Worm (Caenorhabditis elegans) whole organism, young adult: ENCODE results near the gene fipr-17.

Experiments
- B0035.1 ChIP-seq: sonication (generic microtip); optimal IDR thresholded peaks from 2 replicates; lab custom pipeline; 2016; ENCODE audit warnings: missing genetic modification characterization, mild to moderate bottlenecking, missing compliant biosample characterization, missing genotype, missing genetic modification reagents
- B0261.1 ChIP-seq: sonication (generic microtip); optimal IDR thresholded peaks from 2 replicates; lab custom pipeline; 2016; ENCODE audit warnings: mild to moderate bottlenecking, missing genetic modification characterization, moderate library complexity, missing compliant biosample characterization
- D2030.7 ChIP-seq: fragments of 200-800 bp; sonication (Bioruptor generic); IDR thresholded peaks from 2 replicates; pipeline ENCODE4 v1.3.6; 2022; ENCODE audit warnings: missing genetic modification reagents, missing genetic modification characterization, missing compliant biosample characterization
- F10E7.11 ChIP-seq: sonication (generic microtip); optimal IDR thresholded peaks from 2 replicates; lab custom pipeline; 2017; ENCODE audit warnings: mild to moderate bottlenecking, missing genetic modification characterization, moderate library complexity, missing compliant biosample characterization
- F22D6.2 ChIP-seq: sonication (generic microtip); optimal IDR thresholded peaks from 2 replicates; lab custom pipeline; 2016; ENCODE audit warnings: mild to moderate bottlenecking, missing genetic modification characterization, missing compliant biosample characterization
- F33H1.4 ChIP-seq: fragments of 200-800 bp; sonication (Bioruptor generic); IDR thresholded peaks from 2 replicates; pipeline ENCODE4 v1.3.6; 2022; ENCODE audit warnings: missing genetic modification reagents, missing genetic modification characterization, missing compliant biosample characterization
- F37B4.10 ChIP-seq: fragments of 200-800 bp; sonication (Bioruptor generic); IDR thresholded peaks from 2 replicates; pipeline ENCODE4 v1.3.6; 2022; ENCODE audit warnings: missing genetic modification characterization, missing compliant biosample characterization
- F49E8.2 ChIP-seq: sonication (generic microtip); optimal IDR thresholded peaks from 3 replicates; lab custom pipeline; 2017; ENCODE audit warnings: missing genetic modification characterization, mild to moderate bottlenecking, missing compliant biosample characterization, antibody characterized with exemption, moderate library complexity; ENCODE audit not compliant: insufficient read depth
- F52B5.7 ChIP-seq: sonication (generic microtip); optimal IDR thresholded peaks from 2 replicates; lab custom pipeline; 2016; ENCODE audit warnings: mild to moderate bottlenecking, missing genetic modification characterization, missing compliant biosample characterization
- K12H6.12 ChIP-seq: fragments of 200-800 bp; sonication (Bioruptor generic); optimal IDR thresholded peaks from 2 replicates; lab custom pipeline; 2018; ENCODE audit warnings: mild to moderate bottlenecking, missing genetic modification characterization, missing compliant biosample characterization
- T26A5.8 ChIP-seq: sonication (generic microtip); optimal IDR thresholded peaks from 2 replicates; lab custom pipeline; 2016; ENCODE audit warnings: missing genetic modification characterization, missing compliant biosample characterization
- Y53F4B.3 ChIP-seq: fragments of 200-800 bp; sonication (Bioruptor generic); IDR thresholded peaks from 2 replicates; pipeline ENCODE4 v1.3.6; 2022; ENCODE audit warnings: missing genetic modification reagents, missing genetic modification characterization, missing compliant biosample characterization
- akir-1 ChIP-seq: fragments of 200-800 bp; sonication (Bioruptor generic); optimal IDR thresholded peaks from 2 replicates; lab custom pipeline; 2018; ENCODE audit warnings: mild to moderate bottlenecking, missing genetic modification characterization, moderate library complexity, missing compliant biosample characterization
- aptf-2 ChIP-seq: fragments of 200-800 bp; sonication (Bioruptor generic); conservative IDR thresholded peaks from 2 replicates; pipeline ENCODE4 v1.3.6; 2022; ENCODE audit warnings: missing genetic modification reagents, missing genetic modification characterization, missing compliant biosample characterization
- atf-7 ChIP-seq: sonication (generic microtip); optimal IDR thresholded peaks from 2 replicates; lab custom pipeline; 2017; ENCODE audit warnings: mild to moderate bottlenecking, missing genetic modification characterization, missing compliant biosample characterization
- dox-1 ChIP-seq: fragments of 200-800 bp; sonication (Bioruptor generic); IDR thresholded peaks from 2 replicates; pipeline ENCODE4 v1.3.6; 2022; ENCODE audit warnings: missing genetic modification reagents, missing genetic modification characterization, missing compliant biosample characterization
- egl-44 ChIP-seq: fragments of 200-800 bp; sonication (Bioruptor generic); IDR thresholded peaks from 2 replicates; pipeline ENCODE4 v1.3.6; 2022; ENCODE audit warnings: missing genetic modification reagents, missing genetic modification characterization, missing compliant biosample characterization
- ekl-4 ChIP-seq: fragments of 200-800 bp; sonication (Bioruptor generic); IDR thresholded peaks from 2 replicates; pipeline ENCODE4 v1.3.6; 2022; ENCODE audit warnings: missing genetic modification reagents, missing genetic modification characterization, missing compliant biosample characterization
- ets-4 ChIP-seq: fragments of 200-800 bp; sonication (Bioruptor generic); optimal IDR thresholded peaks from 2 replicates; lab custom pipeline; 2018; ENCODE audit warnings: mild to moderate bottlenecking, missing genetic modification characterization, missing compliant biosample characterization
- hmg-20 ChIP-seq: fragments of 200-800 bp; sonication (Bioruptor generic); IDR thresholded peaks from 2 replicates; pipeline ENCODE4 v1.3.6; 2022; ENCODE audit warnings: missing genetic modification reagents, missing genetic modification characterization, missing compliant biosample characterization
- hsf-1 ChIP-seq: fragments of 200-800 bp; sonication (Bioruptor generic); IDR thresholded peaks from 2 replicates; pipeline ENCODE4 v1.3.6; 2022; ENCODE audit warnings: missing genetic modification reagents, missing genetic modification characterization, missing compliant biosample characterization
- lag-1 ChIP-seq: fragments of 200-800 bp; sonication (Bioruptor generic); IDR thresholded peaks from 2 replicates; pipeline ENCODE4 v1.3.6; 2022; ENCODE audit warnings: missing genetic modification reagents, missing genetic modification characterization, missing compliant biosample characterization
- lsl-1 ChIP-seq: fragments of 200-800 bp; sonication (Bioruptor generic); optimal IDR thresholded peaks from 2 replicates; lab custom pipeline; 2018; ENCODE audit warnings: mild to moderate bottlenecking, missing genetic modification characterization, moderate library complexity, missing compliant biosample characterization
- madf-8 ChIP-seq: fragments of 200-800 bp; sonication (Bioruptor generic); conservative IDR thresholded peaks from 2 replicates; pipeline ENCODE4 v1.3.6; 2022; ENCODE audit warnings: missing genetic modification reagents, missing genetic modification characterization, missing compliant biosample characterization
- mcd-1 ChIP-seq: fragments of 200-800 bp; sonication (Bioruptor generic); IDR thresholded peaks from 2 replicates; pipeline ENCODE4 v1.3.6; 2022; ENCODE audit warnings: missing genetic modification reagents, missing genetic modification characterization, missing compliant biosample characterization
- nfya-1 ChIP-seq: sonication (generic microtip); optimal IDR thresholded peaks from 2 replicates; lab custom pipeline; 2017; ENCODE audit warnings: antibody characterized with exemption, missing compliant biosample characterization, missing genetic modification characterization, borderline replicate concordance; ENCODE audit not compliant: insufficient read depth
- nfyb-1 ChIP-seq: fragments of 200-800 bp; sonication (Bioruptor generic); IDR thresholded peaks from 2 replicates; pipeline ENCODE4 v1.3.6; 2022; ENCODE audit warnings: missing genetic modification reagents, missing genetic modification characterization, missing compliant biosample characterization
- nhr-179 ChIP-seq: sonication (generic microtip); optimal IDR thresholded peaks from 2 replicates; lab custom pipeline; 2016; ENCODE audit warnings: mild to moderate bottlenecking, missing genetic modification characterization, missing compliant biosample characterization
- nhr-27 ChIP-seq: fragments of 200-800 bp; sonication (Bioruptor generic); optimal IDR thresholded peaks from 2 replicates; lab custom pipeline; 2018; ENCODE audit warnings: mild to moderate bottlenecking, missing genetic modification characterization, moderate library complexity, missing compliant biosample characterization
- nhr-80 ChIP-seq: sonication (generic microtip); optimal IDR thresholded peaks from 2 replicates; lab custom pipeline; 2016; ENCODE audit warnings: missing genetic modification characterization, missing compliant biosample characterization
- nhr-90 ChIP-seq: sonication (generic microtip); optimal IDR thresholded peaks from 2 replicates; lab custom pipeline; 2016; ENCODE audit warnings: missing genotype, mild to moderate bottlenecking, missing genetic modification characterization, missing compliant biosample characterization
- repo-1 ChIP-seq: sonication (generic microtip); optimal IDR thresholded peaks from 2 replicates; lab custom pipeline; 2017; ENCODE audit warnings: mild to moderate bottlenecking, missing genetic modification characterization, missing compliant biosample characterization
- rpc-1 ChIP-seq, 2 experiments: fragments of 150-350 bp in 1 of 2; sonication (generic microtip) in 1 of 2; optimal IDR thresholded peaks; 2 replicates each; lab custom pipeline; 2014 to 2018; ENCODE audit warnings: missing biosample characterization in 1 of 2, missing genetic modification characterization in 1 of 2, missing genetic modification reagents in 1 of 2, missing genotype in 1 of 2
- snpc-1.1 ChIP-seq: sonication (generic microtip); optimal IDR thresholded peaks from 2 replicates; lab custom pipeline; 2017; ENCODE audit warnings: missing genetic modification characterization, mild to moderate bottlenecking, missing compliant biosample characterization, antibody characterized with exemption, moderate library complexity, missing genotype, missing genetic modification reagents; ENCODE audit not compliant: insufficient read depth
- snpc-1.3 ChIP-seq: sonication (generic microtip); optimal IDR thresholded peaks from 2 replicates; lab custom pipeline; 2017; ENCODE audit warnings: missing genetic modification characterization, mild to moderate bottlenecking, missing compliant biosample characterization, antibody characterized with exemption, moderate library complexity, missing genotype, missing genetic modification reagents; ENCODE audit not compliant: insufficient read depth
- snpc-4 ChIP-seq, 5 experiments: fragments of 150-350 bp in 1 of 5; sonication (generic microtip) in 4 of 5; optimal IDR thresholded peaks; 2 replicates each; lab custom pipeline; 2014 to 2018; ENCODE audit warnings: missing genetic modification characterization in 5 of 5, missing biosample characterization in 3 of 5, antibody characterized with exemption in 2 of 5, mild to moderate bottlenecking in 2 of 5, missing compliant biosample characterization in 2 of 5, missing genotype in 2 of 5, moderate library complexity in 2 of 5, missing genetic modification reagents in 1 of 5
- sptf-2 ChIP-seq: fragments of 200-800 bp; sonication (Bioruptor generic); optimal IDR thresholded peaks from 2 replicates; lab custom pipeline; 2018; ENCODE audit warnings: mild to moderate bottlenecking, missing genetic modification characterization, missing compliant biosample characterization
- tbp1 ChIP-seq: fragments of 200-800 bp; sonication (Bioruptor generic); optimal IDR thresholded peaks from 2 replicates; lab custom pipeline; 2018; ENCODE audit warnings: mild to moderate bottlenecking, missing genetic modification characterization, missing compliant biosample characterization
- tbx-9 ChIP-seq: sonication (generic microtip); optimal IDR thresholded peaks from 2 replicates; lab custom pipeline; 2016; ENCODE audit warnings: borderline replicate concordance, missing genetic modification characterization, inconsistent platforms, missing compliant biosample characterization
- tlf-1 ChIP-seq: fragments of 200-800 bp; sonication (Bioruptor generic); optimal IDR thresholded peaks from 2 replicates; lab custom pipeline; 2018; ENCODE audit warnings: mild to moderate bottlenecking, missing genetic modification characterization, missing compliant biosample characterization
- unc-130 ChIP-seq: sonication (generic microtip); optimal IDR thresholded peaks from 2 replicates; lab custom pipeline; 2016; ENCODE audit warnings: missing genetic modification reagents, missing genetic modification characterization, missing compliant biosample characterization
- ztf-22 ChIP-seq: fragments of 200-800 bp; sonication (Bioruptor generic); optimal IDR thresholded peaks from 2 replicates; lab custom pipeline; 2018; ENCODE audit warnings: mild to moderate bottlenecking, missing genetic modification characterization, moderate library complexity, missing compliant biosample characterization
- ztf-28 ChIP-seq: fragments of 200-800 bp; sonication (Bioruptor generic); IDR thresholded peaks from 2 replicates; pipeline ENCODE4 v1.3.6; 2022; ENCODE audit warnings: missing genetic modification reagents, missing genetic modification characterization, missing compliant biosample characterization
- ztf-3 ChIP-seq: fragments of 200-800 bp; sonication (Bioruptor generic); optimal IDR thresholded peaks from 2 replicates; lab custom pipeline; 2018; ENCODE audit warnings: mild to moderate bottlenecking, missing genetic modification characterization, missing compliant biosample characterization

The fipr-17 gene

ce11 chrIII:10981555-10981954, 25.8 kb downstream of the fipr-17 start:
- no peak for TF ChIP-seq F22D6.2 (tag; lab: Kevin White, UChicago)
- TF ChIP-seq hmg-20 (GFP tag; lab: Robert Waterston, UW): no peak
- TF ChIP-seq B0261.1 (tag; lab: Kevin White, UChicago): no peak
- no peak for TF ChIP-seq ekl-4 (GFP tag; lab: Robert Waterston, UW)
- TF ChIP-seq mcd-1 (GFP tag; lab: Robert Waterston, UW): no peak
- TF ChIP-seq ets-4 (GFP tag; lab: Kevin White, UChicago): no peak
- no peak for TF ChIP-seq nfya-1
- no peak for TF ChIP-seq snpc-1.3 (tag; lab: Kevin White, UChicago)
- no peak for TF ChIP-seq Y53F4B.3 (GFP tag; lab: Robert Waterston, UW)
- TF ChIP-seq F49E8.2 (tag; lab: Kevin White, UChicago): no peak
- no peak for TF ChIP-seq aptf-2 (GFP tag; lab: Robert Waterston, UW)
- TF ChIP-seq snpc-4 (GFP tag; optimal IDR thresholded peaks at IDR 0.05; lab: Kevin White, UChicago): no peak
- TF ChIP-seq snpc-4 (tag; optimal IDR thresholded peaks at IDR 0.05; lab: Kevin White, UChicago): no peak
- no peak for TF ChIP-seq repo-1 (tag; lab: Kevin White, UChicago)

ce11 chrIII:10976580-10976979, 30.8 kb downstream of the fipr-17 start:
- TF ChIP-seq nhr-80 (tag; lab: Kevin White, UChicago) (no peak), tbp1 (GFP tag; lab: Kevin White, UChicago) (peak; percentile 9), rpc-1 (optimal IDR thresholded peaks at IDR 0.05; lab: Kevin White, UChicago) (no peak), rpc-1 (tag; optimal IDR thresholded peaks at IDR 0.05; lab: Kevin White, UChicago) (peak; percentile 44), nhr-90 (tag; lab: Kevin White, UChicago) (no peak), nfyb-1 (GFP tag; lab: Robert Waterston, UW) (no peak), tbx-9 (tag; lab: Kevin White, UChicago) (no peak), nhr-27 (no peak), K12H6.12 (tag; lab: Kevin White, UChicago) (no peak), lsl-1 (no peak), mcd-1 (GFP tag; lab: Robert Waterston, UW) (no peak), F52B5.7 (tag; lab: Kevin White, UChicago) (no peak), nhr-179 (tag; lab: Kevin White, UChicago) (no peak), snpc-1.1 (tag; lab: Kevin White, UChicago) (no peak), lag-1 (no peak), dox-1 (GFP tag; lab: Robert Waterston, UW) (no peak), snpc-4 (GFP tag; optimal IDR thresholded peaks at IDR 0.05; lab: Kevin White, UChicago) (no peak), snpc-4 (tag; optimal IDR thresholded peaks at IDR 0.05; lab: Kevin White, UChicago) (peak in 1 of 4 experiments; percentile 76), unc-130 (GFP tag; lab: Kevin White, UChicago) (no peak), akir-1 (GFP tag; lab: Kevin White, UChicago) (no peak), F37B4.10 (GFP tag; lab: Robert Waterston, UW) (no peak), ztf-28 (GFP tag; lab: Robert Waterston, UW) (no peak)

ce11 chrIII:10969644-10970043, 37.8 kb downstream of the fipr-17 start, which contains the start of gene dhc-4:
TSS of gene dhc-4 (plus strand) at chrIII:10969944.
- TF ChIP-seq hsf-1 (GFP tag; lab: Robert Waterston, UW) (no peak), F10E7.11 (tag; lab: Kevin White, UChicago) (no peak), Y53F4B.3 (GFP tag; lab: Robert Waterston, UW) (no peak), egl-44 (no peak), nfyb-1 (GFP tag; lab: Robert Waterston, UW) (no peak), sptf-2 (GFP tag; lab: Kevin White, UChicago) (no peak), tlf-1 (GFP tag; lab: Kevin White, UChicago) (no peak), rpc-1 (optimal IDR thresholded peaks at IDR 0.05; lab: Kevin White, UChicago) (no peak), rpc-1 (tag; optimal IDR thresholded peaks at IDR 0.05; lab: Kevin White, UChicago) (no peak), F33H1.4 (no peak), ekl-4 (GFP tag; lab: Robert Waterston, UW) (no peak), ztf-28 (GFP tag; lab: Robert Waterston, UW) (no peak), D2030.7 (GFP tag; lab: Robert Waterston, UW) (no peak), B0035.1 (no peak), ztf-3 (GFP tag; lab: Kevin White, UChicago) (no peak), T26A5.8 (tag; lab: Kevin White, UChicago) (no peak), atf-7 (tag; lab: Kevin White, UChicago) (no peak), ztf-22 (no peak), madf-8 (GFP tag; lab: Robert Waterston, UW) (no peak)
